Worm (Caenorhabditis elegans) whole organism, L4 larva: Measurements from ENCODE around the gene tax-4.

ENCODE experiments used
- lsy-2 ChIP-seq, 2 experiments: fragments of 150-350 bp in 1 of 2; sonication (generic microtip) in 1 of 2; optimal IDR thresholded peaks; 2 replicates each; lab custom pipeline; 2014 to 2017; ENCODE audit warnings: missing biosample characterization in 2 of 2, missing genetic modification characterization in 2 of 2
- nhr-102 ChIP-seq: sonication (generic microtip); optimal IDR thresholded peaks from 2 replicates; lab custom pipeline; 2016; ENCODE audit warnings: mild to moderate bottlenecking, missing genetic modification characterization, moderate library complexity, missing compliant biosample characterization
- nhr-6 ChIP-seq: fragments of 150-350 bp; optimal IDR thresholded peaks from 2 replicates; lab custom pipeline; 2014; ENCODE audit warnings: missing biosample characterization, missing genetic modification characterization
- ztf-11 ChIP-seq: fragments of 150-350 bp; optimal IDR thresholded peaks from 2 replicates; lab custom pipeline; 2014; ENCODE audit warnings: missing biosample characterization, missing genetic modification characterization

- TF ChIP-seq nhr-102 (tag; lab: Kevin White, UChicago): no peak
- no peak for TF ChIP-seq ztf-11
- TF ChIP-seq lsy-2 (tag; optimal IDR thresholded peaks at IDR 0.05; lab: Kevin White, UChicago): no peak
- no peak for TF ChIP-seq nhr-6 (tag; lab: Kevin White, UChicago)
These were observed 20.6 kb downstream of the tax-4 start for ce11 chrIII:9201977-9202376.
